Fruit fly (Drosophila melanogaster) whole organism, adult: Measurements from ENCODE around the gene GC.

Experiments
- CG11617 ChIP-seq: fragments of 200-800 bp; sonication (Bioruptor generic); optimal IDR thresholded peaks from 2 replicates; lab custom pipeline; 2017; ENCODE audit warnings: mild to moderate bottlenecking, missing biosample characterization, missing genetic modification reagents, missing genetic modification characterization
- CG12768 ChIP-seq: fragments of 200-800 bp; sonication (Bioruptor generic); optimal IDR thresholded peaks from 2 replicates; lab custom pipeline; 2017; ENCODE audit warnings: missing biosample characterization, missing genetic modification characterization, mild to moderate bottlenecking, moderate library complexity, missing genetic modification reagents
- CG14711 ChIP-seq: fragments of 200-800 bp; sonication (Bioruptor generic); optimal IDR thresholded peaks from 2 replicates; lab custom pipeline; 2018; ENCODE audit warnings: missing biosample characterization, mild to moderate bottlenecking, missing genetic modification characterization, moderate library complexity
- CG1620 ChIP-seq: fragments of 200-800 bp; sonication (Bioruptor generic); optimal IDR thresholded peaks from 2 replicates; lab custom pipeline; 2016; ENCODE audit warnings: missing biosample characterization, missing genetic modification characterization
- CG33017 ChIP-seq: fragments of 200-800 bp; sonication (Bioruptor generic); optimal IDR thresholded peaks from 2 replicates; lab custom pipeline; 2018; ENCODE audit warnings: missing biosample characterization, mild to moderate bottlenecking, missing genetic modification characterization, moderate library complexity
- CG5204 ChIP-seq: fragments of 200-800 bp; sonication (Bioruptor generic); optimal IDR thresholded peaks from 2 replicates; lab custom pipeline; 2016; ENCODE audit warnings: missing biosample characterization, missing genetic modification characterization
- CG7045 ChIP-seq: fragments of 200-800 bp; sonication (Bioruptor generic); optimal IDR thresholded peaks from 2 replicates; lab custom pipeline; 2017; ENCODE audit warnings: missing biosample characterization, mild to moderate bottlenecking, missing genetic modification characterization
- CG7101 ChIP-seq: fragments of 200-800 bp; sonication (Bioruptor generic); optimal IDR thresholded peaks from 2 replicates; lab custom pipeline; 2018; ENCODE audit warnings: missing biosample characterization, mild to moderate bottlenecking, missing genetic modification characterization, moderate library complexity
- Clk ChIP-seq: fragments of 200-800 bp; sonication (Bioruptor generic); optimal IDR thresholded peaks from 2 replicates; lab custom pipeline; 2017; ENCODE audit warnings: missing biosample characterization, missing genetic modification characterization
- Crg-1 ChIP-seq: fragments of 200-800 bp; sonication (Bioruptor generic); optimal IDR thresholded peaks from 2 replicates; lab custom pipeline; 2016; ENCODE audit warnings: missing biosample characterization, missing genetic modification characterization
- Hr96 ChIP-seq: fragments of 200-800 bp; sonication (Bioruptor generic); optimal IDR thresholded peaks from 2 replicates; lab custom pipeline; 2016; ENCODE audit warnings: missing biosample characterization, missing genetic modification characterization
- Mnt ChIP-seq: fragments of 200-800 bp; sonication (Bioruptor generic); optimal IDR thresholded peaks from 2 replicates; lab custom pipeline; 2016; ENCODE audit warnings: missing biosample characterization, mild to moderate bottlenecking, missing genetic modification characterization
- bab1 ChIP-seq: fragments of 200-800 bp; sonication (Bioruptor generic); optimal IDR thresholded peaks from 3 replicates; lab custom pipeline; 2019; ENCODE audit warnings: missing biosample characterization, mild to moderate bottlenecking, missing genetic modification characterization, moderate library complexity
- cic ChIP-seq: fragments of 200-800 bp; sonication (Bioruptor generic); optimal IDR thresholded peaks from 2 replicates; lab custom pipeline; 2017; ENCODE audit warnings: missing biosample characterization, mild to moderate bottlenecking, missing genetic modification characterization, moderate library complexity
- cnc ChIP-seq, 2 experiments: fragments of >200 bp; optimal IDR thresholded peaks; 2 replicates each; lab custom pipeline; 2017
- kay ChIP-seq: fragments of 200-800 bp; sonication (Bioruptor generic); peaks from one replicate; lab custom pipeline; 2016; ENCODE audit warnings: missing biosample characterization, missing genetic modification characterization, borderline replicate concordance
- ovo ChIP-seq: fragments of 200-800 bp; sonication (Bioruptor generic); optimal IDR thresholded peaks from 2 replicates; lab custom pipeline; 2016; ENCODE audit warnings: missing biosample characterization, missing genetic modification characterization
- pad ChIP-seq: fragments of 200-800 bp; sonication (Bioruptor generic); optimal IDR thresholded peaks from 3 replicates; lab custom pipeline; 2017; ENCODE audit warnings: missing biosample characterization, missing genetic modification characterization, mild to moderate bottlenecking, moderate library complexity, missing genetic modification reagents
- tj ChIP-seq: fragments of 200-800 bp; sonication (Bioruptor generic); optimal IDR thresholded peaks from 3 replicates; lab custom pipeline; 2017; ENCODE audit warnings: missing biosample characterization, mild to moderate bottlenecking, missing genetic modification characterization, moderate library complexity
- toe ChIP-seq: fragments of 200-800 bp; sonication (Bioruptor generic); optimal IDR thresholded peaks from 2 replicates; lab custom pipeline; 2016; ENCODE audit warnings: missing biosample characterization, missing genetic modification characterization

The GC gene

DNA sequence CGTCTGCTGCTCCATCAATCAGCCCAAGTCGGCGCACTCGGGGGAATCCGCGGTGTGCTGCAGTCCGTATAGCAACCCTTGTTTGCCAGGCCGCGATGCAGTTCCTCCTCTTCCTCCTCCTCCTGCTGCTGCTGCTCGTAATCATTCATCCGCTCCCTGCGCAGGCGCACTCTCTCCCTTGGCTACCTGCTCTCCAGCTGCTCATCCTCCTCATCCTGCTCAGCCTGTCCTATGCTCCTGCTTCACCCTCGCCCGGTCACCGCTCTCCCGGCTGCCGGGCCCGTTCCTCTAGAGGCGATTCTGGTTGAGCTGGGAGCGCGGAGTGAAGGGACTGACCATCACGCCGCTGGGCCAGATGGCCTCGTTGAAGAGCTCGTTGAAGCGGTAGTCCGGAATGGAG, 2.2 kb downstream of the GC start:
- TF ChIP-seq ovo (GFP tag; lab: Kevin White, UChicago) (no peak), CG7045 (GFP tag; lab: Kevin White, UChicago) (no peak), cic (GFP tag; lab: Kevin White, UChicago) (no peak), CG14711 (no peak), toe (GFP tag; lab: Kevin White, UChicago) (no peak), CG33017 (no peak), pad (GFP tag; lab: Kevin White, UChicago) (no peak), Mnt (GFP tag; lab: Kevin White, UChicago) (no peak), CG12768 (no peak), Clk (GFP tag; lab: Kevin White, UChicago) (no peak), Crg-1 (GFP tag; lab: Kevin White, UChicago) (no peak), CG7101 (tag; lab: Kevin White, UChicago) (no peak), CG5204 (GFP tag; lab: Kevin White, UChicago) (no peak), tj (GFP tag; lab: Kevin White, UChicago) (no peak), Hr96 (GFP tag; lab: Kevin White, UChicago) (no peak), CG1620 (GFP tag; lab: Kevin White, UChicago) (no peak), bab1 (GFP tag; lab: Kevin White, UChicago) (no peak)

DNA sequence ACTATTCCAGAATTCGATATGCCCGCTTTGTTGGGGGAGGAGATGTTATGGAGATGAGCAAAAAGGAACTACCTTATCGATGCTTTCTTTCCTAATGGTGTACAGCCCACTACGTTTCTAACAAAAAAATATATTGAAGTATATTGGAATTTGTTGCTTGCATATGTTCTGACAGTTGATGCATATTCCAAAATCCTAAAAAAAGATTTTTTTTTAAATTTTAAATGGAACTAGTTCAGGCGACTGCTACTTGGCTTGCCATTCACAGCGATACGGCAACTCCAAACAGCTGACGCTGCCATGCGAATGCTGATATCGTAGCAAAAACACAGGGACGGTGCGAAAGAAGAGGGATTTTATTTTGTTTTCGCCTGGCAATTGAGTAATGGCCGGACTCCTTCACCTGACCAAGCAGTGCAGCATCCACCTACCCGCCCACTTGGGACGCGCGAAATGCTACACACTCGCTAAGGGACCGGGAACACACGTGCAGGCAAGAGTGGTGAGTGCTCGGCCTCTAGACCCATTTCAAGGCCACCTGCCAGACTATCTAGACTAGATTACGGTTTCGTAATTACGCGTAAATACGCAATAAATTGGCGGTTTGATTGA, 10.9 kb downstream of the GC start, which contains the start of the genes CG13926, ABCB7 and CG33230:
Gene CG13926 (minus strand): TSS at position 43 of the 612 bp plus-strand sequence.
Gene ABCB7 (plus strand): TSS at position 299 of the 612 bp plus-strand sequence.
Gene CG33230 (plus strand): TSS at position 299 of the 612 bp plus-strand sequence.
- TF ChIP-seq CG5204 (GFP tag; lab: Kevin White, UChicago) = peak; percentile 45
- TF ChIP-seq CG11617 = peak; percentile 66
- peak; percentile 70 for TF ChIP-seq Mnt (GFP tag; lab: Kevin White, UChicago)
- TF ChIP-seq pad (GFP tag; lab: Kevin White, UChicago) = peak; percentile 10
- peak; percentile 25 for TF ChIP-seq CG7101 (tag; lab: Kevin White, UChicago)
- no peak for TF ChIP-seq cic (GFP tag; lab: Kevin White, UChicago)
- no peak for TF ChIP-seq Clk (GFP tag; lab: Kevin White, UChicago)
- peak; percentile 67 for TF ChIP-seq bab1 (GFP tag; lab: Kevin White, UChicago)
- peak; percentile 63 for TF ChIP-seq Hr96 (GFP tag; lab: Kevin White, UChicago)
- peak; percentile 55 for TF ChIP-seq CG14711
- peak; percentile 15 for TF ChIP-seq CG7045 (GFP tag; lab: Kevin White, UChicago)
- peak; percentile 60 for TF ChIP-seq tj (GFP tag; lab: Kevin White, UChicago)
- no peak for TF ChIP-seq cnc (optimal IDR thresholded peaks at IDR 0.05; lab: Kevin White, UChicago)
- TF ChIP-seq kay (GFP tag; lab: Kevin White, UChicago) = no peak
- no peak for TF ChIP-seq CG33017
- peak; percentile 48 for TF ChIP-seq CG12768
- TF ChIP-seq toe (GFP tag; lab: Kevin White, UChicago) = peak; percentile 24
- TF ChIP-seq CG1620 (GFP tag; lab: Kevin White, UChicago) = peak; percentile 27
- peak; percentile 18 for TF ChIP-seq Crg-1 (GFP tag; lab: Kevin White, UChicago)
- peak; percentile 23 for TF ChIP-seq ovo (GFP tag; lab: Kevin White, UChicago)

DNA sequence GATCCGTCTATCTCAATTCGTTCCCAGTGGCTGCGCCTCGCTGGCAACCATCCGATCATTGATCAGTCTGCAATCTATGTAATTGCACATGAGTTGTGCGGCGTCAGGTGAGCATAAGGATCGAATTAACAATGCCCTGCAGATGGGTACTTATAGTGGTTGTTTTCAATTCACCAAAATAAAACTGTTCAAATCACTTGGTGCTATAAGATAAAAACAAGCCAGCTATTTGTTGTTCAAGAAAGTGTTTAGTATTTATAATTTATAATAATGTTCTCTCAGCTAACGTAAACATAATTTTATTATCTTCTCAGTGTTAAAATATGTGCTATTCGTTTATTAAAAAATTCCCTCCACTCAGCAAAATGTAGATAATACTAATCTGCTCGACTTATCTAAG, 13.4 kb downstream of the GC start, which contains the start of gene CG12105:
Gene CG12105 (minus strand): TSS at position 101 of the 400 bp plus-strand sequence.
- no peak for TF ChIP-seq cic (GFP tag; lab: Kevin White, UChicago)
- no peak for TF ChIP-seq CG11617
- no peak for TF ChIP-seq CG1620 (GFP tag; lab: Kevin White, UChicago)
- TF ChIP-seq CG7045 (GFP tag; lab: Kevin White, UChicago) = no peak
- no peak for TF ChIP-seq CG7101 (tag; lab: Kevin White, UChicago)
- no peak for TF ChIP-seq Hr96 (GFP tag; lab: Kevin White, UChicago)
- TF ChIP-seq toe (GFP tag; lab: Kevin White, UChicago) = no peak

DNA sequence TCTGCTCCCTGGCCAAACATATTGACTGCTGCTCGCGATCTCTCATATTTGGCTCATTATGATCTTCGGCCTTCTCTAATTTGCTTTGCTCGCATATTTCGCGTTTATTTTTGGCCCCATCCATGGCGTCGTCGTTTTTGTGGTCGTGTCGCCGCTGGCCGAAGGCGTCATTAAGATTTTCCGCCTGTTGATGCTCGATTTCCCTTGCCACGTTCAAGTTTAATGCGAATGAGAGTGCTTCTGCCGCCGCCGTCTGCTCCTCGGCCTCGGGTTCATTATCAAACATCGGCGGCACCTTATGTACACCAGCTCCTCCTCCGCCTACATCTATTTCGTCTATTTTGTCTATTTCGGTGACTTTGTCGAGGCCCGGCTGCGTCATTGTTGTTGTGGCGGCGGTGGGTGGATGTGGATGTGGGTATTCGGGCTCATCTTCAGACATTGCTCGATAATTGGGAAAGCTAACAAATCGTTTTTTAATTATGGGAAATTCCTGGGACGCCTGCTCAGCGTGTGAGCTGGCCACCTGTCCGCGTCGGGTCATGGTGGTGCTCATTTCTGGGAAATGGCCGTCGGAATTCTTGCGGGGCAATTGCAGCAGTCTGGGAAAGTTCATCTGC, 14.5 kb downstream of the GC start:
- no peak for TF ChIP-seq toe (GFP tag; lab: Kevin White, UChicago)

DNA sequence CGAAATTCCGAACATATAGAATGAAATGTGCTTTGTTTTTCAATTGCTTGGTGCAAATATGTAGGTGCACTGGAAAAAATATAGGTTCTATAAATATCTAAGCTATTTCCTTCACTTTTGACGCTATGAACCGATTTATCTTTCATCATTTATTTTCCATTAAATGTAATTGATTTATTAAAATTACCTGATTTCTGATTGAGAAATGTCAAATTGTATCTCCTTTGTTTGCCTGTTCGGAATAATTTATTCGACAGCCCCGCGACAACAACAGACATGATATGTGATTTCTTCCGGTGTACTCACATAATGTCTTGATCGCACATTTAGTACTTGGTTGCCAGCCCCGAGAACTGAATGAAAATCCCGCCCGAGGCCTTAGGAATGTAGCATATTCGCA, 19.5 kb downstream of the GC start:
- TF ChIP-seq tj (GFP tag; lab: Kevin White, UChicago) (no peak), CG11617 (no peak), Mnt (GFP tag; lab: Kevin White, UChicago) (no peak), Crg-1 (GFP tag; lab: Kevin White, UChicago) (no peak), bab1 (GFP tag; lab: Kevin White, UChicago) (no peak), CG14711 (no peak), cnc (optimal IDR thresholded peaks at IDR 0.05; lab: Kevin White, UChicago) (no peak), CG33017 (no peak), cic (GFP tag; lab: Kevin White, UChicago) (no peak), CG7101 (tag; lab: Kevin White, UChicago) (no peak), CG5204 (GFP tag; lab: Kevin White, UChicago) (no peak), kay (GFP tag; lab: Kevin White, UChicago) (no peak), ovo (GFP tag; lab: Kevin White, UChicago) (no peak), CG12768 (no peak), Clk (GFP tag; lab: Kevin White, UChicago) (no peak), pad (GFP tag; lab: Kevin White, UChicago) (no peak), Hr96 (GFP tag; lab: Kevin White, UChicago) (no peak), CG1620 (GFP tag; lab: Kevin White, UChicago) (no peak)

DNA sequence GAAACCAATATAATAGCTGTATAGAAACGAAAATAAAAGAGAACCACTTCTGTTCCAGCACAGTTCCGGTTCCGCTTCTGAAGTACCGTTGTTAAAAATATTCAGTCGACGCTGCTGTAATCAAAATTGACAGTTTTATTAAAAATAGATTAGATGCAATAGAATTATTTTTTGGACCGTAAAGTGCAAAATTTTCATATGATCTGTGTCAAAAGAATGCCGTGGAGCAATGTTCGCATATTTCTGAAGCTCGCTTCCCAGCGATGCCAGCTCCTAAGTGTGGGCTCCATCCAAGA, 26.3 kb downstream of the GC start, which contains the start of the genes CG18170 and CG33791:
Gene CG18170 (plus strand): TSS at position 122 of the 296 bp plus-strand sequence.
Gene CG33791 (plus strand): TSS at position 122 of the 296 bp plus-strand sequence.
- TF ChIP-seq Hr96 (GFP tag; lab: Kevin White, UChicago) = no peak
- no peak for TF ChIP-seq bab1 (GFP tag; lab: Kevin White, UChicago)
- no peak for TF ChIP-seq Mnt (GFP tag; lab: Kevin White, UChicago)
- TF ChIP-seq CG33017 = no peak
- no peak for TF ChIP-seq CG1620 (GFP tag; lab: Kevin White, UChicago)
